In genomic region chr3R:25647577-25648257, dm6 we compare ENCODE assay signal across 4 fruit fly cellular contexts.
A peak's percentile ranks its signal among the peaks of the same experiment; 100 is the strongest.
TF ChIP-seq lines count a peak whose summit lies in the region.

No protein-coding gene starts in this region.

TF ChIP-seq in whole organism, adult, 20 proteins besides CTCF, POLR2A, EP300 and RAD21 (continued from another document):
- no peak for TF ChIP-seq CG1620 (GFP tag; optimal IDR thresholded peaks at IDR 0.05; lab: Kevin White, UChicago)

TF ChIP-seq in whole organism, embryonic, 481 proteins besides CTCF, POLR2A, EP300 and RAD21 (continued from another document and continues in another):
- no peak for TF ChIP-seq CG18619 (GFP tag; optimal IDR thresholded peaks at IDR 0.05; lab: Kevin White, UChicago)
- peak; percentile 61 for TF ChIP-seq sens (GFP tag; lab: Kevin White, UChicago)
- TF ChIP-seq CG31441 (GFP tag; IDR thresholded peaks at IDR 0.05; lab: Robert Waterston, UW) = no peak
- TF ChIP-seq Ada2b (GFP tag; IDR thresholded peaks at IDR 0.05; lab: Robert Waterston, UW) = no peak
- no peak for TF ChIP-seq disco-r (GFP tag; optimal IDR thresholded peaks at IDR 0.05; lab: Kevin White, UChicago)
- TF ChIP-seq salm (tag; optimal IDR thresholded peaks at IDR 0.05; lab: Kevin White, UChicago) = no peak
- peak; percentile 15 for TF ChIP-seq exex (tag; optimal IDR thresholded peaks at IDR 0.05; lab: Kevin White, UChicago)
- TF ChIP-seq slou (GFP tag; optimal IDR thresholded peaks at IDR 0.05; lab: Kevin White, UChicago) = no peak
- TF ChIP-seq nom (GFP tag; optimal IDR thresholded peaks at IDR 0.05; lab: Kevin White, UChicago) = peak; percentile 85
- no peak for TF ChIP-seq CG10209 (GFP tag; optimal IDR thresholded peaks at IDR 0.05; lab: Kevin White, UChicago)
- TF ChIP-seq CG12104 (GFP tag; optimal IDR thresholded peaks at IDR 0.05; lab: Kevin White, UChicago) = no peak
- TF ChIP-seq unpg (GFP tag; optimal IDR thresholded peaks at IDR 0.05; lab: Kevin White, UChicago) = no peak
- TF ChIP-seq knrl (GFP tag; IDR thresholded peaks at IDR 0.05; lab: Robert Waterston, UW; ENCODE audit: partially characterized antibody) = peak; percentile 63
- TF ChIP-seq croc (GFP tag; conservative IDR thresholded peaks at IDR 0.05; lab: Robert Waterston, UW) = no peak
- TF ChIP-seq bsh (GFP tag; optimal IDR thresholded peaks at IDR 0.05; lab: Kevin White, UChicago) = peak; percentile 31 to 62
- no peak for TF ChIP-seq CG12155 (GFP tag; optimal IDR thresholded peaks at IDR 0.05; lab: Kevin White, UChicago)
- no peak for TF ChIP-seq CG2202 (tag; optimal IDR thresholded peaks at IDR 0.05; lab: Kevin White, UChicago)
- no peak for TF ChIP-seq CG5245 (GFP tag; optimal IDR thresholded peaks at IDR 0.05; lab: Kevin White, UChicago)
- TF ChIP-seq CG7271 (tag; optimal IDR thresholded peaks at IDR 0.05; lab: Kevin White, UChicago) = no peak
- no peak for TF ChIP-seq CG8478 (optimal IDR thresholded peaks at IDR 0.05; lab: Kevin White, UChicago)
- peak; percentile 25 for TF ChIP-seq grau (tag; optimal IDR thresholded peaks at IDR 0.05; lab: Kevin White, UChicago)
- TF ChIP-seq CG6654 (GFP tag; optimal IDR thresholded peaks at IDR 0.05; lab: Kevin White, UChicago) = no peak
- TF ChIP-seq Oaz (GFP tag; IDR thresholded peaks at IDR 0.05; lab: Robert Waterston, UW) = no peak
- TF ChIP-seq br (optimal IDR thresholded peaks at IDR 0.05; lab: Kevin White, UChicago) = no peak
- peak; percentile 13 for TF ChIP-seq CG4424 (GFP tag; optimal IDR thresholded peaks at IDR 0.05; lab: Kevin White, UChicago)
- no peak for TF ChIP-seq CG6854 (GFP tag; optimal IDR thresholded peaks at IDR 0.05; lab: Kevin White, UChicago)
- no peak for TF ChIP-seq ranshi (GFP tag; IDR thresholded peaks at IDR 0.05; lab: Robert Waterston, UW)
- peak; percentile 77 for TF ChIP-seq CG16813 (GFP tag; IDR thresholded peaks at IDR 0.05; lab: Robert Waterston, UW; ENCODE audit: partially characterized antibody)
- TF ChIP-seq CG4282 (GFP tag; optimal IDR thresholded peaks at IDR 0.05; lab: Kevin White, UChicago) = no peak
- TF ChIP-seq CG12219 (GFP tag; optimal IDR thresholded peaks at IDR 0.05; lab: Kevin White, UChicago) = peak; percentile 20
- no peak for TF ChIP-seq Dip3 (GFP tag; optimal IDR thresholded peaks at IDR 0.05; lab: Kevin White, UChicago)
- TF ChIP-seq Camta (GFP tag; optimal IDR thresholded peaks at IDR 0.05; lab: Kevin White, UChicago) = no peak
- no peak for TF ChIP-seq Fer2 (tag; optimal IDR thresholded peaks at IDR 0.05; lab: Kevin White, UChicago)
- peak; percentile 20 for TF ChIP-seq pzg (GFP tag; optimal IDR thresholded peaks at IDR 0.05; lab: Kevin White, UChicago)
- TF ChIP-seq h (optimal IDR thresholded peaks at IDR 0.05; lab: Kevin White, UChicago) = no peak
- no peak for TF ChIP-seq hth (optimal IDR thresholded peaks at IDR 0.05; lab: Kevin White, UChicago)
- no peak for TF ChIP-seq Fer1 (GFP tag; optimal IDR thresholded peaks at IDR 0.05; lab: Kevin White, UChicago)
- TF ChIP-seq trh (GFP tag; optimal IDR thresholded peaks at IDR 0.05; lab: Kevin White, UChicago) = no peak
- TF ChIP-seq HLHmδ (GFP tag; optimal IDR thresholded peaks at IDR 0.05; lab: Kevin White, UChicago) = no peak
- TF ChIP-seq CG11504 (tag; optimal IDR thresholded peaks at IDR 0.05; lab: Kevin White, UChicago) = no peak
- no peak for TF ChIP-seq gsb (GFP tag; IDR thresholded peaks at IDR 0.05; lab: Robert Waterston, UW)
- peak; percentile 7 for TF ChIP-seq pros (GFP tag; optimal IDR thresholded peaks at IDR 0.05; lab: Kevin White, UChicago)
- no peak for TF ChIP-seq fd96Cb (tag; optimal IDR thresholded peaks at IDR 0.05; lab: Kevin White, UChicago)
- peak; percentile 20 for TF ChIP-seq NfI (GFP tag; optimal IDR thresholded peaks at IDR 0.05; lab: Kevin White, UChicago)
- no peak for TF ChIP-seq dmrt11E (tag; optimal IDR thresholded peaks at IDR 0.05; lab: Kevin White, UChicago)
- no peak for TF ChIP-seq Blimp-1 (GFP tag; optimal IDR thresholded peaks at IDR 0.05; lab: Kevin White, UChicago)

TF ChIP-seq in whole organism, prepupa, 60 proteins besides CTCF, POLR2A, EP300 and RAD21 (continued from another document):
- TF ChIP-seq Ets96B (tag; optimal IDR thresholded peaks at IDR 0.05; lab: Kevin White, UChicago) = peak; percentile 66
- TF ChIP-seq CG11294 (GFP tag; IDR thresholded peaks at IDR 0.05; lab: Robert Waterston, UW) = 0 out of 2 replicates have a peak, but pooled peaks have one; percentile 13
- peak; percentile 21 for TF ChIP-seq fd59A (GFP tag; optimal IDR thresholded peaks at IDR 0.05; lab: Kevin White, UChicago)
- TF ChIP-seq OdsH (GFP tag; optimal IDR thresholded peaks at IDR 0.05; lab: Kevin White, UChicago) = peak; percentile 26
- TF ChIP-seq fd85E (GFP tag; optimal IDR thresholded peaks at IDR 0.05; lab: Kevin White, UChicago) = no peak
- peak; percentile 83 for TF ChIP-seq CG1621 (tag; optimal IDR thresholded peaks at IDR 0.05; lab: Kevin White, UChicago)
- TF ChIP-seq Sox15 (GFP tag; optimal IDR thresholded peaks at IDR 0.05; lab: Kevin White, UChicago) = no peak
- peak; percentile 16 for TF ChIP-seq cyc (GFP tag; optimal IDR thresholded peaks at IDR 0.05; lab: Kevin White, UChicago)
- peak; percentile 46 for TF ChIP-seq Gug (GFP tag; IDR thresholded peaks at IDR 0.05; lab: Robert Waterston, UW)
- TF ChIP-seq CG10669 (GFP tag; optimal IDR thresholded peaks at IDR 0.05; lab: Kevin White, UChicago) = peak; percentile 41
- peak; percentile 15 for TF ChIP-seq CG6854 (GFP tag; optimal IDR thresholded peaks at IDR 0.05; lab: Kevin White, UChicago)
- peak; percentile 65 for TF ChIP-seq Lpt (GFP tag; optimal IDR thresholded peaks at IDR 0.05; lab: Kevin White, UChicago)
- TF ChIP-seq CG16779 (tag; optimal IDR thresholded peaks at IDR 0.05; lab: Kevin White, UChicago) = peak; percentile 19
- TF ChIP-seq Ets21C (GFP tag; optimal IDR thresholded peaks at IDR 0.05; lab: Kevin White, UChicago) = no peak
- TF ChIP-seq ss (GFP tag; optimal IDR thresholded peaks at IDR 0.05; lab: Kevin White, UChicago) = peak; percentile 65 to 84
- TF ChIP-seq CG31627 (GFP tag; optimal IDR thresholded peaks at IDR 0.05; lab: Kevin White, UChicago) = no peak
- TF ChIP-seq Smox (GFP tag; optimal IDR thresholded peaks at IDR 0.05; lab: Kevin White, UChicago) = no peak
- no peak for TF ChIP-seq Eip75B (GFP tag; optimal IDR thresholded peaks at IDR 0.05; lab: Kevin White, UChicago)
- peak; percentile 38 for TF ChIP-seq spab (GFP tag; optimal IDR thresholded peaks at IDR 0.05; lab: Kevin White, UChicago)
- TF ChIP-seq CG6792 (GFP tag; optimal IDR thresholded peaks at IDR 0.05; lab: Kevin White, UChicago) = peak; percentile 5
- peak; percentile 80 for TF ChIP-seq CG6276 (GFP tag; optimal IDR thresholded peaks at IDR 0.05; lab: Kevin White, UChicago)
- peak; percentile 49 for TF ChIP-seq topi (GFP tag; optimal IDR thresholded peaks at IDR 0.05; lab: Kevin White, UChicago)
- TF ChIP-seq net (GFP tag; optimal IDR thresholded peaks at IDR 0.05; lab: Kevin White, UChicago) = peak; percentile 45
- peak; percentile 62 for TF ChIP-seq dac (GFP tag; optimal IDR thresholded peaks at IDR 0.05; lab: Kevin White, UChicago)
- peak; percentile 78 for TF ChIP-seq CG8119 (GFP tag; IDR thresholded peaks at IDR 0.05; lab: Robert Waterston, UW)
- TF ChIP-seq Sox102F (GFP tag; optimal IDR thresholded peaks at IDR 0.05; lab: Kevin White, UChicago) = peak; percentile 28
- TF ChIP-seq CG8319 (GFP tag; optimal IDR thresholded peaks at IDR 0.05; lab: Kevin White, UChicago) = peak; percentile 43
- TF ChIP-seq CG11902 (GFP tag; optimal IDR thresholded peaks at IDR 0.05; lab: Kevin White, UChicago) = no peak
- no peak for TF ChIP-seq CG10631 (GFP tag; optimal IDR thresholded peaks at IDR 0.05; lab: Kevin White, UChicago)
- peak; percentile 43 for TF ChIP-seq pdm3 (GFP tag; optimal IDR thresholded peaks at IDR 0.05; lab: Kevin White, UChicago)
- TF ChIP-seq CG7368 (GFP tag; optimal IDR thresholded peaks at IDR 0.05; lab: Kevin White, UChicago) = peak; percentile 22
- peak; percentile 73 for TF ChIP-seq svp (GFP tag; lab: Kevin White, UChicago)
- TF ChIP-seq CG3032 (tag; optimal IDR thresholded peaks at IDR 0.05; lab: Kevin White, UChicago) = peak; percentile 64
- no peak for TF ChIP-seq CG34406 (GFP tag; optimal IDR thresholded peaks at IDR 0.05; lab: Kevin White, UChicago)
- TF ChIP-seq dsx (GFP tag; optimal IDR thresholded peaks at IDR 0.05; lab: Kevin White, UChicago; ENCODE audit: poor library complexity, severe bottlenecking) = peak; percentile 81
- peak; percentile 72 for TF ChIP-seq fkh (GFP tag; optimal IDR thresholded peaks at IDR 0.05; lab: Kevin White, UChicago)
- TF ChIP-seq CG6808 (GFP tag; optimal IDR thresholded peaks at IDR 0.05; lab: Kevin White, UChicago) = peak; percentile 44
- TF ChIP-seq eg (GFP tag; IDR thresholded peaks at IDR 0.05; lab: Robert Waterston, UW) = peak; percentile 78; the same call in 2 of the 3 replicates
- no peak for TF ChIP-seq Eip93F (GFP tag; optimal IDR thresholded peaks at IDR 0.05; lab: Kevin White, UChicago)
- TF ChIP-seq CG15336 (GFP tag; IDR thresholded peaks at IDR 0.05; lab: Robert Waterston, UW) = peak; percentile 68
- peak; percentile 46 for TF ChIP-seq CG32006 (GFP tag; optimal IDR thresholded peaks at IDR 0.05; lab: Kevin White, UChicago)
TF ChIP-seq in whole organism, prepupa: peak in this region for 43.

TF ChIP-seq in whole organism, wandering third instar larva, 38 proteins besides CTCF, POLR2A, EP300 and RAD21 (continued from another document):
- TF ChIP-seq Myc (optimal IDR thresholded peaks at IDR 0.05; lab: Kevin White, UChicago) (no peak), Hnf4 (GFP tag; optimal IDR thresholded peaks at IDR 0.05; lab: Kevin White, UChicago) (peak; percentile 33), Dfd (GFP tag; optimal IDR thresholded peaks at IDR 0.05; lab: Kevin White, UChicago) (no peak), rgr (GFP tag; optimal IDR thresholded peaks at IDR 0.05; lab: Kevin White, UChicago) (peak; percentile 15), dl (GFP tag; optimal IDR thresholded peaks at IDR 0.05; lab: Kevin White, UChicago; ENCODE audit: insufficient read depth in 1 of 2, partially characterized antibody in 2 of 2) (no peak), Jra (GFP tag; optimal IDR thresholded peaks at IDR 0.05; lab: Kevin White, UChicago) (no peak)
